Worm (Caenorhabditis elegans) whole organism, late embryonic: ENCODE data around the gene nhr-63.

Source experiments
- ama-1 ChIP-seq: fragments of 150-350 bp; optimal IDR thresholded peaks from 2 replicates; lab custom pipeline; 2014
- nhr-11 ChIP-seq: fragments of 150-350 bp; optimal IDR thresholded peaks from 2 replicates; lab custom pipeline; 2014; ENCODE audit warnings: missing biosample characterization, missing genetic modification characterization
- rnt-1 ChIP-seq: sonication (generic microtip); optimal IDR thresholded peaks from 2 replicates; lab custom pipeline; 2016; ENCODE audit warnings: missing genetic modification characterization, missing compliant biosample characterization
- sox-4 ChIP-seq: sonication (generic microtip); optimal IDR thresholded peaks from 2 replicates; lab custom pipeline; 2017; ENCODE audit warnings: mild to moderate bottlenecking, missing genetic modification characterization, inconsistent platforms, missing compliant biosample characterization
- tbx-2 ChIP-seq: sonication (generic microtip); optimal IDR thresholded peaks from 2 replicates; lab custom pipeline; 2016; ENCODE audit warnings: missing genetic modification characterization, missing compliant biosample characterization
- unc-3 ChIP-seq, 2 experiments: fragments of 200-800 bp in 1 of 2; sonication (Bioruptor generic) in 1 of 2; sonication (generic microtip) in 1 of 2; conservative IDR thresholded peaks in 1 of 2; optimal IDR thresholded peaks in 1 of 2; 2 replicates each; pipeline versions ENCODE4 v1.3.6 to Lab custom; 2016 to 2022; ENCODE audit warnings: missing compliant biosample characterization in 2 of 2, missing genetic modification characterization in 2 of 2, missing genetic modification reagents in 1 of 2

DNA sequence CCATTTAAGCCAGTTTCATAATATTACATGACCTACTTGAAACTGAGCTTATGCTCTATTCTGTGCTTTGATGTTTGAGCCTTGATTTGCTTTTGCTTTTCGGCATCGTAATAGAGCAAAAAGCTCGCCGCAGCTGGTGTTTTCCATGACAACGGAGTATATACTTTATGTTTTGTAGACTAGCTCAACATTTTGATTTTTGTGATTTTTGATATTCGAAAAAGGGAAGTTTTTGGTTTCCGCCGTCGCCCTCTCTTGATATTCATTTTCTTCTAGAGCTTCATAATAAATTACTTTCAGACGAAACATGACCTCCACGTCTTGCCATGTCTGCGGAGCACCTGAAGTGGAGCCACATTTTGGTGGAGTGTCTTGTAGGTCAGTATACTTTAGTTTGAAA is at the start of gene nhr-63:
- TF ChIP-seq unc-3 (GFP tag; conservative IDR thresholded peaks at IDR 0.05; lab: Robert Waterston, UW) = no peak
- TF ChIP-seq unc-3 (tag; optimal IDR thresholded peaks at IDR 0.05; lab: Kevin White, UChicago) = no peak
- no peak for TF ChIP-seq ama-1 (lab: Kevin White, UChicago)
- no peak for TF ChIP-seq tbx-2
- no peak for TF ChIP-seq nhr-11 (tag; lab: Kevin White, UChicago)
- TF ChIP-seq sox-4 = no peak
- TF ChIP-seq rnt-1 = no peak
